Fruit fly (Drosophila melanogaster): ENCODE results near the gene CG32086.
A peak's percentile ranks its signal among the peaks of the same experiment; 100 is the strongest.

The CG32086 gene

DNA sequence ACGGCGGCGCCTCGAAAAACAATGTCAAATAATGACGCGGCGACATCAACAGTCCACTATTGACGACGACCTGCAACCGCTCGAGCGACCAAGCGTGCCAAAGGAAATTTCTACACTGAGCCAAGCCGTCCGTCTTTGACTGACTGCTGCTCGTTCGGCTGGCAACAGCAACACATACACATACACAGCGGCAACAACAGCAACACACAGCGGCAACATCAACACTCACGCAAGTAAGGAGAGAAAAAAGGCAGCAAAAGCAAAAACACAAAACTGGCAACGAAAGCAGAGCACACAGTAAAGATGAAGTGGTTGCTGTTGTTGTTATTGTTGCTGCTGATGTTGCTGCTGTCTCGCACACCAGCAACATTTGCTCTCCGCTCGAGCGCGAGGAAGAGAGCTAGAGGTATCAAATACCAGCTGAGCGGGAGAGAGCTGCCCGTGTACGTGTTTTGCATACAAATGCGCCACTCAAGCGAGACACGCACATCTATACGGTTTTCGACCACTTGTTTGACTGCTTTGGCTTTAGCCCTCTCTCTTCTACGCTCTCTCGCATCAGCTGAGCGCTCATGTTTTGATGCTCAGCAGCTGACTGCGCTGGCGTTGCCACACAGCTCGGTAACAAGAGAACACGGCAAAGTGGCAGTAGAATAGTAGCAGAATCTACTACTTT is 30.7 kb downstream of the CG32086 start (continued):
- TF ChIP-seq nau (GFP tag; optimal IDR thresholded peaks at IDR 0.05) (peak; percentile 51), jumu (GFP tag; optimal IDR thresholded peaks at IDR 0.05) (no peak), CG6813 (GFP tag; optimal IDR thresholded peaks at IDR 0.05) (peak; percentile 4), nom (GFP tag; optimal IDR thresholded peaks at IDR 0.05) (peak; percentile 84), vvl (GFP tag; IDR thresholded peaks at IDR 0.05) (peak; percentile 85; the same call in 1 of the 2 replicates), Dbx (GFP tag; IDR thresholded peaks at IDR 0.05) (0 out of 3 replicates have a peak, but pooled peaks have one; percentile 38), Fer2 (tag; optimal IDR thresholded peaks at IDR 0.05) (no peak), sug (tag; optimal IDR thresholded peaks at IDR 0.05) (peak; percentile 50), CG3065 (GFP tag; optimal IDR thresholded peaks at IDR 0.05) (no peak), Meics (GFP tag; optimal IDR thresholded peaks at IDR 0.05) (no peak), Hr78 (GFP tag; optimal IDR thresholded peaks at IDR 0.05) (peak in 1 of 2 experiments; percentile 66), CG13624 (GFP tag; optimal IDR thresholded peaks at IDR 0.05) (peak; percentile 40), tup (GFP tag; optimal IDR thresholded peaks at IDR 0.05) (no peak), CG34422 (GFP tag; IDR thresholded peaks at IDR 0.05) (peak; percentile 51; the same call in 2 of the 3 replicates), grn (GFP tag; optimal IDR thresholded peaks at IDR 0.05) (no peak), CG6272 (GFP tag; IDR thresholded peaks at IDR 0.05) (no peak), mirr (GFP tag; optimal IDR thresholded peaks at IDR 0.05) (peak; percentile 59), NC2β (GFP tag; optimal IDR thresholded peaks at IDR 0.05) (peak; percentile 1), Oli (tag; optimal IDR thresholded peaks at IDR 0.05) (peak; percentile 9), CG12155 (GFP tag; optimal IDR thresholded peaks at IDR 0.05) (peak; percentile 25), Doc3 (GFP tag; IDR thresholded peaks at IDR 0.05; ENCODE audit: partially characterized antibody) (peak; percentile 72), dmrt11E (tag; optimal IDR thresholded peaks at IDR 0.05) (no peak), Hmr (GFP tag; optimal IDR thresholded peaks at IDR 0.05) (peak; percentile 63), CG4360 (GFP tag; IDR thresholded peaks at IDR 0.05) (peak; percentile 98), CG6254 (GFP tag; optimal IDR thresholded peaks at IDR 0.05) (peak; percentile 22), CG9932 (GFP tag; IDR thresholded peaks at IDR 0.05) (peak; percentile 19; the same call in 1 of the 2 replicates), lbe (GFP tag; optimal IDR thresholded peaks at IDR 0.05) (peak; percentile 94), emc (GFP tag; optimal IDR thresholded peaks at IDR 0.05) (no peak), oc (tag; optimal IDR thresholded peaks at IDR 0.05) (peak; percentile 39), CG14667 (GFP tag; IDR thresholded peaks at IDR 0.05) (no peak), ssp (GFP tag; IDR thresholded peaks at IDR 0.05) (no peak), ato (GFP tag; IDR thresholded peaks at IDR 0.05; ENCODE audit: partially characterized antibody) (peak; percentile 15; the same call in 1 of the 2 replicates), corto (GFP tag; optimal IDR thresholded peaks at IDR 0.05) (peak; percentile 70), CG12219 (GFP tag; optimal IDR thresholded peaks at IDR 0.05) (peak; percentile 47), dan (GFP tag; IDR thresholded peaks at IDR 0.05) (no peak), CG3995 (GFP tag; optimal IDR thresholded peaks at IDR 0.05) (no peak), CG2116 (GFP tag; optimal IDR thresholded peaks at IDR 0.05) (no peak), cato (GFP tag; optimal IDR thresholded peaks at IDR 0.05; ENCODE audit: borderline replicate concordance) (no peak), CG9215 (GFP tag; IDR thresholded peaks at IDR 0.05) (no peak), z (GFP tag; IDR thresholded peaks at IDR 0.05) (peak; percentile 71; the same call in 2 of the 3 replicates), Poxn (GFP tag; IDR thresholded peaks at IDR 0.05) (no peak), mld (GFP tag; IDR thresholded peaks at IDR 0.05; ENCODE audit: partially characterized antibody) (peak; percentile 63; the same call in 1 of the 3 replicates), tna (GFP tag; IDR thresholded peaks at IDR 0.05; ENCODE audit: partially characterized antibody) (peak; percentile 34; the same call in 1 of the 2 replicates), CG7987 (GFP tag; optimal IDR thresholded peaks at IDR 0.05) (no peak), CG14050 (GFP tag; IDR thresholded peaks at IDR 0.05) (no peak), Xrp1 (GFP tag; IDR thresholded peaks at IDR 0.05) (no peak), CG12769 (tag; optimal IDR thresholded peaks at IDR 0.05) (peak; percentile 61), CG18619 (GFP tag; optimal IDR thresholded peaks at IDR 0.05) (no peak)
